Fruit fly (Drosophila melanogaster): ENCODE results near the gene CG3222.

DNA sequence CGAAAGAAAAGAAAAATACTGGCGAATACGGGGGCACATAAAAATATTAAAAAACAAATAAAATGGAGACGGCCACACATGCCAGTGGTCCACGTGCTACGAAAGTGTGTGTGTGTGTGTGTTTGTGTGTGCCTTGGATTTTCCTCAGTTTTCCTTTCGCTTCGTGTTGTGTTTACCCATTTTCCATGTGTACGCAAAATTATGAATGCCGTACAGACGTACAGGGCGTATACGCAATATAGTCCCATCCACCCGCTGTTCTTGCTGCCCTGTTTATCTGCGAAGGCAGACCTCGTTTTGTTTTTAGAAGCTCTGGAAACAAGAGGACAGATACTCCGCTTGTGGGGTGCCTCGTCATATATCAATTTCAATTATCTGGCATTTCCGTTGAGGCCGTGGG, 42.1 kb upstream of the CG3222 start:
- no peak for TF ChIP-seq h (optimal IDR thresholded peaks at IDR 0.05)
- TF ChIP-seq Myc (optimal IDR thresholded peaks at IDR 0.05), result no peak
- no peak for TF ChIP-seq insv (optimal IDR thresholded peaks at IDR 0.05)
